Worm (Caenorhabditis elegans): Measurements from ENCODE around the gene fbxb-51.

The fbxb-51 gene

DNA sequence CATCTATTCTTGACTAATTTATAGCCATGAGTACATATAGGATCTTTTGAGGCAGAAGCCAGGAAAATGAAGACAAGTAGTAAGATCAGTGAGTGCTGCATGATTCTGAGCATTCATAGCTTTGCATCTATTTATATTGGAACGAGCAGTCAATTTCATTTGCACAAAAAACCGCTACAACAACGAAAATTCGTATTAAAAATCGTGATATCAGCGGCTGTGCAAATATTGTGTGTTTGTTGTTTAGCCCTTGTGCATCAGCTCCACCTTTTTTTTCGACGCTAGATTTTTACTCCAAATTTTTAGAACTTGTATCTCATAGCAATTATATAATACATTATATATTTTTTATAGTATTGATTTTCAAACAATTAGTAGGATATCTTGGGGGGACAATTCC is 33.6 kb downstream of the fbxb-51 start, which contains the start of gene clec-21:
clec-21 (minus strand) TSS at position 101 of the 400 bp plus-strand sequence.
- TF ChIP-seq hlh-1 (tag; optimal IDR thresholded peaks at IDR 0.05) (no peak), nhr-237 (tag; optimal IDR thresholded peaks at IDR 0.05) (no peak), nhr-28 (tag; optimal IDR thresholded peaks at IDR 0.05) (no peak), ham-2 (GFP tag; optimal IDR thresholded peaks at IDR 0.05) (no peak), bed-3 (GFP tag; optimal IDR thresholded peaks at IDR 0.05) (no peak), tbx-8 (GFP tag; optimal IDR thresholded peaks at IDR 0.05) (no peak), drap-1 (GFP tag; optimal IDR thresholded peaks at IDR 0.05) (no peak)

DNA sequence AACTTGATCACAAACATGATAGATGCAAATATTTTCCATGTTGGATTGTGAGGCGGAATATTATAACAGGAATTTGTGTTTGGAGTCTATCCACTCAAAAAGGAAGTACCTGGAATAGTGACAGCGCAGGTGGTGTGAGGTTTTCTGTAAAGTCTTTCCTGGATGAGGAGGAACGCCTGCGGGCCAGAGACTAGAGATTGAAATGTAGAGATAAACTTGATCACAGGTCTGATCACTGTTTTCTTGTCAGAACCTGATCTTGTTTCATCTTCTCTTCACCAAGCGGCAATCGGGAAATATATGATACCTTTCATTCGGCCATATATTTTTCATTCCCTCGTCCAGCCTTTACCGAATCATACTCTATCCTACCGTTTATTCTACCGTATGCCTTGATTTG is 35.8 kb downstream of the fbxb-51 start, which contains the start of gene T07H3.8:
T07H3.8 (plus strand) TSS at position 301 of the 400 bp plus-strand sequence.
- TF ChIP-seq ztf-11 (tag; optimal IDR thresholded peaks at IDR 0.05) (no peak), cnd-1 (tag; optimal IDR thresholded peaks at IDR 0.05) (no peak), bed-3 (GFP tag; optimal IDR thresholded peaks at IDR 0.05) (no peak), mep-1 (tag; optimal IDR thresholded peaks at IDR 0.05) (no peak), M03D4.4 (tag; optimal IDR thresholded peaks at IDR 0.05) (no peak), snpc-4 (tag; optimal IDR thresholded peaks at IDR 0.05) (no peak), unc-39 (tag; optimal IDR thresholded peaks at IDR 0.05) (no peak), nhr-28 (tag; optimal IDR thresholded peaks at IDR 0.05) (no peak), mls-2 (tag; optimal IDR thresholded peaks at IDR 0.05) (no peak)

DNA sequence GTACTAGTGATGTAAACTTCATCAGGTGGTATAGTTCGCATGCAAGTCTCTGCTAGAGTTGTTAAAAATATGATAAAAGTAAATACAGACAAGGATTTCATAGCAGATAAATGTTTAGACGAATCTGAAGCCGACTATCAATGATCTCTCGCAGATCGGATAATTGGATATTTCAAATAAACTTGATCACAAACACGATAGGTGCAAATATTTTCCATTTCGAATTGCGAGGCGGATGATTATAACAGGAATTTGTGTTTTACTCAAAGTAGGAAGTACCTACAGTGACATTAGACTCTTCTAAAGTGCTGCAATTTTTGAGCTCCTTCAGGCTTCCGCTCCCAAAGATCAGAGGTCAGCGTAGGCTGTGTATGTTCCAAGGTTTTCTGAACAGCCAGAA is 39.3 kb downstream of the fbxb-51 start, which contains the start of gene T07H3.7:
T07H3.7 (minus strand) TSS at position 101 of the 400 bp plus-strand sequence.
- TF ChIP-seq mep-1 (tag; optimal IDR thresholded peaks at IDR 0.05) (no peak), unc-120 (tag; optimal IDR thresholded peaks at IDR 0.05; ENCODE audit: poor library complexity, severe bottlenecking) (no peak), ces-1 (GFP tag; optimal IDR thresholded peaks at IDR 0.05) (no peak), mab-5 (tag; optimal IDR thresholded peaks at IDR 0.05) (no peak), flh-1 (GFP tag; optimal IDR thresholded peaks at IDR 0.05) (no peak), elt-1 (tag; optimal IDR thresholded peaks at IDR 0.05; ENCODE audit: borderline replicate concordance, insufficient read depth) (no peak), sptf-1 (tag; optimal IDR thresholded peaks at IDR 0.05) (no peak), sem-2 (GFP tag; optimal IDR thresholded peaks at IDR 0.05) (no peak), ztf-11 (tag; optimal IDR thresholded peaks at IDR 0.05) (no peak)

DNA sequence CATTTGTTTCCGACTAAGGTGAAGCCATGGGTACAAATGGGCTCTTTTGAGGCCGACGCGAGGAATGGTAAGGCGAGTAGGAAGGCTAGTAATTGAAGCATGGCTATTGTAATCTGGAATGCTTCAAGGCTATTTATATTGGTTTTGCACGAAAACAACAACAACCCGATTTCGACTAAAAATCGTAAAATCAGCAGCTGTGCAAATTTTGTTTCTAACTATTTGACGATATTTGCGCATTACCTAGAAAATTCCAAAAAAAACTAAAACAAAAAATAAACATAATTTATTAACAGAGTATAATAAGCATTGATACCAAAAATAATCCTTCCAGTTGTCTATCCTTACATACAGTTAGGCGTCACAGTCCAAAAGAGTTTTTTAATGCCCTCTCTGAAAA is 44.6 kb downstream of the fbxb-51 start, which contains the start of gene clec-20:
clec-20 (minus strand) TSS at position 101 of the 400 bp plus-strand sequence.
- TF ChIP-seq ham-2 (GFP tag; optimal IDR thresholded peaks at IDR 0.05): no peak
- no peak for TF ChIP-seq unc-120 (tag; optimal IDR thresholded peaks at IDR 0.05; ENCODE audit: poor library complexity, severe bottlenecking)
- TF ChIP-seq nhr-237 (tag; optimal IDR thresholded peaks at IDR 0.05): no peak
- TF ChIP-seq flh-1 (GFP tag; optimal IDR thresholded peaks at IDR 0.05): no peak
- no peak for TF ChIP-seq unc-39 (tag; optimal IDR thresholded peaks at IDR 0.05)
- TF ChIP-seq lsy-2 (tag; optimal IDR thresholded peaks at IDR 0.05): no peak

DNA sequence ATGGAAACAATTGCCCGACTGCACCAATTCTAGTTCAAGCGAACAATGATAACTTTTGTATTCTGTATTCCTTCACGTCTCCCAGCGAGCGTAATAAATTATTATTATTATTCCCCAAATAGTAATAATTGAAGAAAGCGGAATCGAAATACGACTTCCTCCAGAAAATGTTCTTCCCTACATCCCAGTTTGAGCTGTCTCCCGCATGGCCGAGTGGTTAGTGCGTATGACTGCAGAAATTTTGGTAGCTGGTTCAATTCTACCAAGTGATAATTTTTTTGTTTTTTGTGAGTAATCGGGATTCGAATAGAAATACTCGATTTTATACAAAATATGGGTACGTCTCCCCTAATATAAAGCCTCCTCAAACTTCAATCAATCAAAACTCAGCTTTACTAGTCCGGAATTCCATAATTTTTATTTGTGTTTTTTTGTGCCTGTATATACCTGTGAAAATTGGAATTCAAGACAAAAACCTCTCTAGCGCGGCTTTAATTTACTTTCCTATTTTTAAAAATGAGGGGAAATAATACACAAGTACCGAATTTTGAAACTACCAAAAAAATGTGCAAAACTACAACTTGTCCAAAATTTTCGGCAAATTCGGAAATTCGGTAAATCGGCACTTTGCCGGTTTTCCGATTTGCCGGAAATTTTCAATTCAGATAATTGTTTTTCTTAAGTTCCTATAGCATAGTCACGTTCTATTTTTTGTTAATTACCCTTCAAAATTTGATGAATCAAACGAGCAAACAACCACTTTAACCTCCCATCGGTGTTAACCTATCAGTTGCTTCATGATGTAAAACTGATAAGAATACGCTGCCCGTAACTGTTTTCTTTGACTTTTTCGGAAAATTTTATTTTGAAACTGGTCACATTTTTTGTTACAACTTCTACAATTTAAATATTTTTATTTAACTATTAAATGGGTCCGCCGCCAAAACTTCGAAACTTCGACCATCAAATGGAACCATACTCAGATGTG is 46.9 kb downstream of the fbxb-51 start, which contains the start of gene bath-46:
bath-46 (plus strand) TSS at position 806 of the 988 bp plus-strand sequence.
- TF ChIP-seq tbx-8 (GFP tag; optimal IDR thresholded peaks at IDR 0.05) (no peak), drap-1 (GFP tag; optimal IDR thresholded peaks at IDR 0.05) (no peak), snpc-4 (tag; optimal IDR thresholded peaks at IDR 0.05) (no peak), pha-4 (tag; optimal IDR thresholded peaks at IDR 0.05) (no peak), unc-62 (GFP tag; optimal IDR thresholded peaks at IDR 0.05) (no peak), nhr-12 (tag; optimal IDR thresholded peaks at IDR 0.05) (no peak), ceh-43 (GFP tag; optimal IDR thresholded peaks at IDR 0.05) (no peak), ces-1 (GFP tag; optimal IDR thresholded peaks at IDR 0.05) (no peak), cnd-1 (tag; optimal IDR thresholded peaks at IDR 0.05) (no peak), sem-2 (GFP tag; optimal IDR thresholded peaks at IDR 0.05) (no peak), ceh-83 (GFP tag; optimal IDR thresholded peaks at IDR 0.05) (no peak), nhr-28 (tag; optimal IDR thresholded peaks at IDR 0.05) (no peak), zip-8 (tag; optimal IDR thresholded peaks at IDR 0.05) (no peak), mls-2 (tag; optimal IDR thresholded peaks at IDR 0.05) (no peak), lin-13 (tag; optimal IDR thresholded peaks at IDR 0.05) (no peak), unc-39 (tag; optimal IDR thresholded peaks at IDR 0.05) (no peak), bed-3 (GFP tag; optimal IDR thresholded peaks at IDR 0.05) (no peak), nhr-76 (tag; optimal IDR thresholded peaks at IDR 0.05) (no peak)
